Fruit fly (Drosophila melanogaster) whole organism, embryonic: ENCODE measurements around the gene CG5376.

Source experiments
- CG32772 ChIP-seq: fragments of 200-800 bp; sonication (Bioruptor generic); IDR thresholded peaks from 2 replicates; pipeline ENCODE4 v1.3.6; 2022; ENCODE audit warnings: missing biosample characterization, missing genetic modification characterization
- CG6654 ChIP-seq: fragments of 200-800 bp; sonication (Bioruptor generic); optimal IDR thresholded peaks from 2 replicates; lab custom pipeline; 2017; ENCODE audit warnings: missing biosample characterization, mild to moderate bottlenecking, missing genetic modification characterization
- Dbx ChIP-seq: fragments of 200-800 bp; sonication (Bioruptor generic); IDR thresholded peaks from 3 replicates; pipeline ENCODE4 v1.3.6; 2022; ENCODE audit warnings: missing biosample characterization, missing genetic modification characterization
- shn ChIP-seq: fragments of 200-800 bp; sonication (Bioruptor generic); optimal IDR thresholded peaks from 3 replicates; lab custom pipeline; 2016; ENCODE audit warnings: missing biosample characterization, missing genetic modification characterization
- unpg ChIP-seq: fragments of 200-800 bp; sonication (Bioruptor generic); optimal IDR thresholded peaks from 3 replicates; lab custom pipeline; 2018; ENCODE audit warnings: missing biosample characterization, mild to moderate bottlenecking, missing genetic modification characterization, moderate library complexity
- z ChIP-seq: fragments of 200-800 bp; sonication (Bioruptor generic); IDR thresholded peaks from 3 replicates; pipeline ENCODE4 v1.3.6; 2022; ENCODE audit warnings: missing biosample characterization, missing genetic modification characterization

- TF ChIP-seq Dbx (GFP tag; lab: Robert Waterston, UW) = no peak
- no peak for TF ChIP-seq unpg (GFP tag; lab: Kevin White, UChicago)
- TF ChIP-seq z (GFP tag; lab: Robert Waterston, UW) = no peak
- no peak for TF ChIP-seq shn (GFP tag; lab: Kevin White, UChicago)
- no peak for TF ChIP-seq CG32772 (GFP tag; lab: Robert Waterston, UW)
- no peak for TF ChIP-seq CG6654 (GFP tag; lab: Kevin White, UChicago)
These were observed 4.0 kb upstream of the CG5376 start, which contains the start of gene tHMG2 for dm6 chr3R:22492767-22493166.
